Fruit fly (Drosophila melanogaster) whole organism, embryonic: Measurements from ENCODE around the gene CG2712.

Experiments used
- Adf1 ChIP-seq: fragments of 200-800 bp; sonication (Bioruptor generic); IDR thresholded peaks from 2 replicates; pipeline ENCODE4 v1.3.6; 2022; ENCODE audit warnings: missing biosample characterization, missing genetic modification characterization
- CG1024 ChIP-seq: fragments of 200-800 bp; sonication (Bioruptor generic); IDR thresholded peaks from 2 replicates; pipeline ENCODE4 v1.3.6; 2022; ENCODE audit warnings: missing biosample characterization, missing genetic modification characterization
- CG14965 ChIP-seq: fragments of 200-800 bp; sonication (Bioruptor generic); optimal IDR thresholded peaks from 2 replicates; lab custom pipeline; 2016; ENCODE audit warnings: missing biosample characterization, missing genetic modification characterization, borderline replicate concordance
- CG17359 ChIP-seq: fragments of 200-800 bp; sonication (Bioruptor generic); optimal IDR thresholded peaks from 3 replicates; lab custom pipeline; 2018; ENCODE audit warnings: missing biosample characterization, mild to moderate bottlenecking, missing genetic modification characterization, moderate library complexity
- CG2712 ChIP-seq: fragments of 200-800 bp; optimal IDR thresholded peaks from 3 replicates; lab custom pipeline; 2019; ENCODE audit warnings: missing biosample characterization, mild to moderate bottlenecking, missing genetic modification characterization, moderate library complexity
- CG31365 ChIP-seq: fragments of 200-800 bp; sonication (Bioruptor generic); optimal IDR thresholded peaks from 2 replicates; lab custom pipeline; 2018; ENCODE audit warnings: missing biosample characterization, mild to moderate bottlenecking, missing genetic modification characterization
- CG3163 ChIP-seq: fragments of 200-800 bp; sonication (Bioruptor generic); optimal IDR thresholded peaks from 3 replicates; lab custom pipeline; 2016; ENCODE audit warnings: missing biosample characterization, missing genetic modification characterization
- CG34376 ChIP-seq: fragments of 200-800 bp; sonication (Bioruptor generic); optimal IDR thresholded peaks from 2 replicates; lab custom pipeline; 2018; ENCODE audit warnings: missing biosample characterization, mild to moderate bottlenecking, missing genetic modification characterization
- CG4404 ChIP-seq: fragments of 200-800 bp; sonication (Bioruptor generic); IDR thresholded peaks from 2 replicates; pipeline ENCODE4 v1.3.6; 2022; ENCODE audit warnings: missing biosample characterization, missing genetic modification characterization
- CG5180 ChIP-seq: fragments of 200-800 bp; sonication (Bioruptor generic); optimal IDR thresholded peaks from 3 replicates; lab custom pipeline; 2017; ENCODE audit warnings: missing biosample characterization, missing genetic modification characterization, mild to moderate bottlenecking, moderate library complexity, missing genetic modification reagents
- CG5953 ChIP-seq: fragments of 200-800 bp; sonication (Bioruptor generic); IDR thresholded peaks from 2 replicates; pipeline ENCODE4 v1.3.6; 2022; ENCODE audit warnings: missing biosample characterization, missing genetic modification characterization
- CG7372 ChIP-seq: fragments of 200-800 bp; sonication (Bioruptor generic); IDR thresholded peaks from 2 replicates; pipeline ENCODE4 v1.3.6; 2022; ENCODE audit warnings: missing biosample characterization, missing genetic modification characterization
- CG7556 ChIP-seq: fragments of 200-800 bp; sonication (Bioruptor generic); optimal IDR thresholded peaks from 2 replicates; lab custom pipeline; 2017; ENCODE audit warnings: missing biosample characterization, mild to moderate bottlenecking, missing genetic modification characterization
- CG8290 ChIP-seq, 3 experiments: fragments of 200-800 bp; sonication (Bioruptor generic); optimal IDR thresholded peaks; 2 replicates each; lab custom pipeline; 2016 to 2019; ENCODE audit warnings: missing biosample characterization in 3 of 3, missing genetic modification characterization in 3 of 3, mild to moderate bottlenecking in 2 of 3, moderate library complexity in 1 of 3
- CG9215 ChIP-seq: fragments of 200-800 bp; sonication (Bioruptor generic); IDR thresholded peaks from 2 replicates; pipeline ENCODE4 v1.3.6; 2022; ENCODE audit warnings: missing biosample characterization, missing genetic modification characterization
- CG9727 ChIP-seq: fragments of 200-800 bp; sonication (Bioruptor generic); optimal IDR thresholded peaks from 3 replicates; lab custom pipeline; 2017; ENCODE audit warnings: missing biosample characterization, mild to moderate bottlenecking, missing genetic modification characterization
- Dbx ChIP-seq: fragments of 200-800 bp; sonication (Bioruptor generic); IDR thresholded peaks from 3 replicates; pipeline ENCODE4 v1.3.6; 2022; ENCODE audit warnings: missing biosample characterization, missing genetic modification characterization
- HLH54F ChIP-seq: fragments of 200-800 bp; sonication (Bioruptor generic); optimal IDR thresholded peaks from 3 replicates; lab custom pipeline; 2016; ENCODE audit warnings: missing biosample characterization, missing genetic modification characterization
- Hsf ChIP-seq: fragments of 200-800 bp; sonication (Bioruptor generic); optimal IDR thresholded peaks from 3 replicates; lab custom pipeline; 2016; ENCODE audit warnings: missing biosample characterization, missing genetic modification characterization
- MESR4 ChIP-seq: fragments of 200-800 bp; sonication (Bioruptor generic); optimal IDR thresholded peaks from 2 replicates; lab custom pipeline; 2018; ENCODE audit warnings: missing biosample characterization, mild to moderate bottlenecking, missing genetic modification characterization, moderate library complexity
- NFAT ChIP-seq: fragments of 200-800 bp; sonication (Bioruptor generic); IDR thresholded peaks from 2 replicates; pipeline ENCODE4 v1.3.6; 2022; ENCODE audit warnings: missing biosample characterization, missing genetic modification characterization
- NfI ChIP-seq: fragments of 200-800 bp; sonication (Bioruptor generic); optimal IDR thresholded peaks from 3 replicates; lab custom pipeline; 2018; ENCODE audit warnings: missing biosample characterization, mild to moderate bottlenecking, missing genetic modification characterization, moderate library complexity
- Pdp1 ChIP-seq, 2 experiments: fragments of 200-800 bp; sonication (Bioruptor generic); optimal IDR thresholded peaks; 3 replicates each; lab custom pipeline; 2016; ENCODE audit warnings: missing biosample characterization in 2 of 2, missing genetic modification characterization in 2 of 2, mild to moderate bottlenecking in 1 of 2, moderate library complexity in 1 of 2
- Poxn ChIP-seq: fragments of 200-800 bp; sonication (Bioruptor generic); IDR thresholded peaks from 2 replicates; pipeline ENCODE4 v1.3.6; 2022; ENCODE audit warnings: missing biosample characterization, missing genetic modification characterization
- Ravus ChIP-seq: fragments of 200-800 bp; sonication (Bioruptor generic); IDR thresholded peaks from 2 replicates; pipeline ENCODE4 v1.3.6; 2022; ENCODE audit warnings: missing biosample characterization, missing genetic modification characterization
- Scr ChIP-seq: fragments of 200-800 bp; sonication (Bioruptor generic); IDR thresholded peaks from 2 replicates; pipeline ENCODE4 v1.3.6; 2022; ENCODE audit warnings: missing biosample characterization, missing genetic modification characterization; ENCODE audit not compliant: partially characterized antibody
- Stat92E ChIP-seq, 3 experiments: fragments of >200 bp in 2 of 3; fragments of 200-800 bp in 1 of 3; sonication (Bioruptor generic) in 1 of 3; optimal IDR thresholded peaks; 2 replicates each; lab custom pipeline; 2017 to 2019; ENCODE audit warnings: missing biosample characterization in 3 of 3, missing genetic modification characterization in 3 of 3, mild to moderate bottlenecking in 1 of 3, moderate library complexity in 1 of 3
- Trl ChIP-seq, 3 experiments: fragments of >200 bp in 2 of 3; fragments of 200-800 bp in 1 of 3; sonication (Bioruptor generic) in 1 of 3; optimal IDR thresholded peaks; 2 replicates in 1 of 3; 3 replicates in 2 of 3; lab custom pipeline; 2016 to 2017; ENCODE audit warnings: missing biosample characterization in 1 of 3, missing genetic modification characterization in 1 of 3
- ab ChIP-seq: fragments of 200-800 bp; sonication (Bioruptor generic); optimal IDR thresholded peaks from 2 replicates; lab custom pipeline; 2016; ENCODE audit warnings: missing biosample characterization, missing genetic modification characterization
- bsh ChIP-seq, 2 experiments: fragments of 200-800 bp; sonication (Bioruptor generic); optimal IDR thresholded peaks; 2 replicates each; lab custom pipeline; 2017 to 2018; ENCODE audit warnings: mild to moderate bottlenecking in 2 of 2, missing biosample characterization in 2 of 2, missing genetic modification characterization in 2 of 2, moderate library complexity in 1 of 2
- cg ChIP-seq: fragments of 200-800 bp; sonication (Bioruptor generic); optimal IDR thresholded peaks from 3 replicates; lab custom pipeline; 2019; ENCODE audit warnings: missing biosample characterization, mild to moderate bottlenecking, missing genetic modification characterization, moderate library complexity
- disco-r ChIP-seq: fragments of 200-800 bp; sonication (Bioruptor generic); optimal IDR thresholded peaks from 2 replicates; lab custom pipeline; 2016; ENCODE audit warnings: missing biosample characterization, missing genetic modification characterization
- exex ChIP-seq: fragments of 200-800 bp; sonication (Bioruptor generic); optimal IDR thresholded peaks from 4 replicates; lab custom pipeline; 2018; ENCODE audit warnings: missing biosample characterization, mild to moderate bottlenecking, missing genetic modification characterization, moderate library complexity
- gce ChIP-seq: fragments of 200-800 bp; sonication (Bioruptor generic); IDR thresholded peaks from 3 replicates; pipeline ENCODE4 v1.3.6; 2022; ENCODE audit warnings: missing biosample characterization, missing genetic modification characterization
- grau ChIP-seq: fragments of 200-800 bp; optimal IDR thresholded peaks from 3 replicates; lab custom pipeline; 2019; ENCODE audit warnings: missing biosample characterization, mild to moderate bottlenecking, missing genetic modification characterization, moderate library complexity
- hth ChIP-seq: fragments of >200 bp; optimal IDR thresholded peaks from 2 replicates; lab custom pipeline; 2017; ENCODE audit warnings: inconsistent platforms
- jing ChIP-seq: fragments of 200-800 bp; sonication (Bioruptor generic); optimal IDR thresholded peaks from 2 replicates; lab custom pipeline; 2018; ENCODE audit warnings: missing biosample characterization, mild to moderate bottlenecking, missing genetic modification characterization
- klu ChIP-seq: fragments of 200-800 bp; sonication (Bioruptor generic); IDR thresholded peaks from 2 replicates; pipeline ENCODE4 v1.3.6; 2022; ENCODE audit warnings: missing biosample characterization, missing genetic modification characterization
- nom ChIP-seq: fragments of 200-800 bp; sonication (Bioruptor generic); optimal IDR thresholded peaks from 2 replicates; lab custom pipeline; 2017; ENCODE audit warnings: missing biosample characterization, missing genetic modification characterization, mild to moderate bottlenecking, moderate library complexity, missing genetic modification reagents
- oc ChIP-seq: fragments of 200-800 bp; sonication (Bioruptor generic); optimal IDR thresholded peaks from 2 replicates; lab custom pipeline; 2018; ENCODE audit warnings: missing biosample characterization, mild to moderate bottlenecking, missing genetic modification characterization, moderate library complexity
- pan ChIP-seq, 4 experiments: fragments of >200 bp in 3 of 4; fragments of 200-800 bp in 1 of 4; sonication (Bioruptor generic) in 1 of 4; optimal IDR thresholded peaks in 3 of 4; IDR thresholded peaks in 1 of 4; 2 replicates each; pipeline versions ENCODE4 v1.3.6 to Lab custom; 2017 to 2022; ENCODE audit warnings: missing biosample characterization in 2 of 4, missing genetic modification characterization in 2 of 4, mixed read lengths in 1 of 4
- ranshi ChIP-seq: fragments of 200-800 bp; sonication (Bioruptor generic); IDR thresholded peaks from 2 replicates; pipeline ENCODE4 v1.3.6; 2022; ENCODE audit warnings: missing biosample characterization, missing genetic modification characterization
- schlank ChIP-seq: fragments of 200-800 bp; sonication (Bioruptor generic); optimal IDR thresholded peaks from 2 replicates; lab custom pipeline; 2018; ENCODE audit warnings: missing biosample characterization, mild to moderate bottlenecking, missing genetic modification characterization
- sd ChIP-seq: fragments of 200-800 bp; sonication (Bioruptor generic); optimal IDR thresholded peaks from 3 replicates; lab custom pipeline; 2018; ENCODE audit warnings: missing biosample characterization, mild to moderate bottlenecking, missing genetic modification characterization, moderate library complexity
- sens-2 ChIP-seq: fragments of 200-800 bp; sonication (Bioruptor generic); IDR thresholded peaks from 2 replicates; pipeline ENCODE4 v1.3.6; 2022; ENCODE audit warnings: missing biosample characterization, missing genetic modification characterization
- sqz ChIP-seq: fragments of 200-800 bp; sonication (Bioruptor generic); optimal IDR thresholded peaks from 3 replicates; lab custom pipeline; 2018; ENCODE audit warnings: missing biosample characterization, mild to moderate bottlenecking, missing genetic modification characterization
- tin ChIP-seq: fragments of 200-800 bp; sonication (Bioruptor generic); optimal IDR thresholded peaks from 3 replicates; lab custom pipeline; 2016; ENCODE audit warnings: missing biosample characterization, missing genetic modification characterization
- toy ChIP-seq: fragments of 200-800 bp; sonication (Bioruptor generic); IDR thresholded peaks from 2 replicates; pipeline ENCODE4 v1.3.6; 2022; ENCODE audit warnings: missing biosample characterization, missing genetic modification characterization
- unc-4 ChIP-seq: fragments of 200-800 bp; sonication (Bioruptor generic); IDR thresholded peaks from 2 replicates; pipeline ENCODE4 v1.3.6; 2022; ENCODE audit warnings: missing biosample characterization, missing genetic modification characterization; ENCODE audit not compliant: partially characterized antibody
- zfh2 ChIP-seq: fragments of 200-800 bp; sonication (Bioruptor generic); optimal IDR thresholded peaks from 2 replicates; lab custom pipeline; 2016; ENCODE audit warnings: missing biosample characterization, missing genetic modification characterization

Gene CG2712

dm6 chrX:2742067-2742466 lies 9.8 kb downstream of the CG2712 start:
- no peak for TF ChIP-seq disco-r
- no peak for TF ChIP-seq klu (GFP tag; lab: Robert Waterston, UW)
- no peak for TF ChIP-seq Hsf (GFP tag; lab: Kevin White, UChicago)
- TF ChIP-seq nom (GFP tag; lab: Kevin White, UChicago): peak; percentile 78
- no peak for TF ChIP-seq Poxn (GFP tag; lab: Robert Waterston, UW)
- no peak for TF ChIP-seq CG7372 (GFP tag; lab: Robert Waterston, UW)
- no peak for TF ChIP-seq ranshi (GFP tag; lab: Robert Waterston, UW)
- TF ChIP-seq bsh (GFP tag; optimal IDR thresholded peaks at IDR 0.05; lab: Kevin White, UChicago): peak in 1 of 2 experiments; percentile 48
- TF ChIP-seq Ravus (GFP tag; lab: Robert Waterston, UW): no peak
- TF ChIP-seq ab: no peak
- no peak for TF ChIP-seq CG9727
- TF ChIP-seq zfh2: no peak
- TF ChIP-seq sqz: peak; percentile 81
- TF ChIP-seq gce: no peak
- TF ChIP-seq unc-4 (GFP tag; lab: Robert Waterston, UW): no peak
- no peak for TF ChIP-seq hth (lab: Kevin White, UChicago)
- TF ChIP-seq sens-2: no peak
- no peak for TF ChIP-seq CG14965 (GFP tag; lab: Kevin White, UChicago)
- TF ChIP-seq NFAT (GFP tag; lab: Robert Waterston, UW): no peak
- TF ChIP-seq NfI (GFP tag; lab: Kevin White, UChicago): no peak
- no peak for TF ChIP-seq schlank
- peak; percentile 78 for TF ChIP-seq CG3163 (GFP tag; lab: Kevin White, UChicago)
- TF ChIP-seq jing (GFP tag; lab: Kevin White, UChicago): no peak
- TF ChIP-seq toy: no peak
- no peak for TF ChIP-seq Scr (GFP tag; lab: Robert Waterston, UW)
- no peak for TF ChIP-seq pan (optimal IDR thresholded peaks at IDR 0.05; lab: Kevin White, UChicago)
- TF ChIP-seq pan (GFP tag; optimal IDR thresholded peaks at IDR 0.05 in 1 of 2, IDR thresholded peaks at IDR 0.05 in 1 of 2): no peak
- peak in 1 of 2 experiments; percentile 35 for TF ChIP-seq Trl (optimal IDR thresholded peaks at IDR 0.05; lab: Kevin White, UChicago)
- no peak for TF ChIP-seq Trl (GFP tag; optimal IDR thresholded peaks at IDR 0.05; lab: Kevin White, UChicago)
- peak; percentile 11 for TF ChIP-seq cg (GFP tag; lab: Kevin White, UChicago)
- peak; percentile 65 for TF ChIP-seq CG17359 (tag; lab: Kevin White, UChicago)
- no peak for TF ChIP-seq CG5180 (GFP tag; lab: Kevin White, UChicago)
- TF ChIP-seq tin: no peak
- TF ChIP-seq sd (tag; lab: Kevin White, UChicago): no peak
- no peak for TF ChIP-seq CG5953 (GFP tag; lab: Robert Waterston, UW)
- no peak for TF ChIP-seq CG8290 (GFP tag; optimal IDR thresholded peaks at IDR 0.05; lab: Kevin White, UChicago)
- TF ChIP-seq CG8290 (tag; optimal IDR thresholded peaks at IDR 0.05; lab: Kevin White, UChicago): no peak
- TF ChIP-seq MESR4 (GFP tag; lab: Kevin White, UChicago): no peak
- TF ChIP-seq CG31365 (tag; lab: Kevin White, UChicago): no peak
- TF ChIP-seq CG2712 (tag; lab: Kevin White, UChicago): no peak
- TF ChIP-seq exex: peak; percentile 47
- TF ChIP-seq CG4404: no peak
- no peak for TF ChIP-seq CG9215 (GFP tag; lab: Robert Waterston, UW)
- TF ChIP-seq Adf1: peak; percentile 53; the same call in 1 of the 2 replicates
- no peak for TF ChIP-seq CG7556
- TF ChIP-seq HLH54F (GFP tag; lab: Kevin White, UChicago): no peak
- TF ChIP-seq Pdp1 (GFP tag; optimal IDR thresholded peaks at IDR 0.05; lab: Kevin White, UChicago): peak in 1 of 2 experiments; percentile 82
- no peak for TF ChIP-seq grau (tag; lab: Kevin White, UChicago)
- TF ChIP-seq oc (tag; lab: Kevin White, UChicago): no peak
- no peak for TF ChIP-seq Dbx (GFP tag; lab: Robert Waterston, UW)
- no peak for TF ChIP-seq CG1024 (GFP tag; lab: Robert Waterston, UW)
- no peak for TF ChIP-seq Stat92E (GFP tag; optimal IDR thresholded peaks at IDR 0.05; lab: Kevin White, UChicago)
- peak; percentile 13 for TF ChIP-seq CG34376
